Fruit fly (Drosophila melanogaster): ENCODE data around the gene EMC2A.

Gene EMC2A

dm6 chr3R:16986181-16987074 is 9.4 kb downstream of the EMC2A start (continued):
- TF ChIP-seq Meics (GFP tag; optimal IDR thresholded peaks at IDR 0.05) = peak; percentile 95
- TF ChIP-seq rib (GFP tag; IDR thresholded peaks at IDR 0.05) = peak; percentile 98
- TF ChIP-seq Ptx1 (GFP tag; IDR thresholded peaks at IDR 0.05) = peak; percentile 94
- TF ChIP-seq CG7271 (tag; optimal IDR thresholded peaks at IDR 0.05) = no peak
- TF ChIP-seq ttk (GFP tag; IDR thresholded peaks at IDR 0.05) = peak; percentile 90
- TF ChIP-seq nau (GFP tag; optimal IDR thresholded peaks at IDR 0.05) = peak; percentile 77
- peak; percentile 96 for TF ChIP-seq CG7372 (GFP tag; IDR thresholded peaks at IDR 0.05)
- TF ChIP-seq Bgb (GFP tag; IDR thresholded peaks at IDR 0.05; ENCODE audit: partially characterized antibody) = 0 out of 2 replicates have a peak, but pooled peaks have one; percentile 14
- TF ChIP-seq CG11398 (GFP tag; optimal IDR thresholded peaks at IDR 0.05) = peak; percentile 91
- peak; percentile 38 for TF ChIP-seq MESR4 (GFP tag; optimal IDR thresholded peaks at IDR 0.05)
- peak; percentile 62 to 75 for TF ChIP-seq bsh (GFP tag; optimal IDR thresholded peaks at IDR 0.05)
- TF ChIP-seq YL-1 (GFP tag; optimal IDR thresholded peaks at IDR 0.05) = peak; percentile 52
- peak; percentile 85 for TF ChIP-seq da (GFP tag; optimal IDR thresholded peaks at IDR 0.05)
- peak; percentile 92 for TF ChIP-seq CG15514 (GFP tag; optimal IDR thresholded peaks at IDR 0.05)
- peak; percentile 99 for TF ChIP-seq grau (tag; optimal IDR thresholded peaks at IDR 0.05)
- TF ChIP-seq CG12659 (GFP tag; optimal IDR thresholded peaks at IDR 0.05) = peak; percentile 94
- TF ChIP-seq CG14860 (GFP tag; IDR thresholded peaks at IDR 0.05; ENCODE audit: partially characterized antibody) = no peak
- peak; percentile 94 for TF ChIP-seq CG18619 (GFP tag; optimal IDR thresholded peaks at IDR 0.05)
- peak; percentile 94 for TF ChIP-seq shn (GFP tag; optimal IDR thresholded peaks at IDR 0.05)
- peak; percentile 68 for TF ChIP-seq croc (GFP tag; conservative IDR thresholded peaks at IDR 0.05)
- TF ChIP-seq hkb (optimal IDR thresholded peaks at IDR 0.05) = no peak
- peak; percentile 94 for TF ChIP-seq hkb (GFP tag; IDR thresholded peaks at IDR 0.05)
- TF ChIP-seq tna (GFP tag; IDR thresholded peaks at IDR 0.05; ENCODE audit: partially characterized antibody) = no peak
- TF ChIP-seq CG12104 (GFP tag; optimal IDR thresholded peaks at IDR 0.05) = peak; percentile 69
- TF ChIP-seq Fer1 (GFP tag; optimal IDR thresholded peaks at IDR 0.05) = peak; percentile 96
- TF ChIP-seq gsb (GFP tag; IDR thresholded peaks at IDR 0.05) = peak; percentile 95
- peak; percentile 96 for TF ChIP-seq seq (GFP tag; IDR thresholded peaks at IDR 0.05)
- TF ChIP-seq klu (GFP tag; IDR thresholded peaks at IDR 0.05) = peak; percentile 91
- TF ChIP-seq ase (GFP tag; IDR thresholded peaks at IDR 0.05) = peak; percentile 89; the same call in 2 of the 3 replicates
- TF ChIP-seq pita (GFP tag; optimal IDR thresholded peaks at IDR 0.05) = no peak
- TF ChIP-seq dpn (GFP tag; optimal IDR thresholded peaks at IDR 0.05) = peak; percentile 97
- peak; percentile 98 for TF ChIP-seq row (GFP tag; IDR thresholded peaks at IDR 0.05)
- TF ChIP-seq CG6272 (GFP tag; IDR thresholded peaks at IDR 0.05) = peak; percentile 91
- TF ChIP-seq sens (GFP tag) = peak; percentile 93
- peak; percentile 91 for TF ChIP-seq Oli (tag; optimal IDR thresholded peaks at IDR 0.05)
- TF ChIP-seq vnd (GFP tag; IDR thresholded peaks at IDR 0.05; ENCODE audit: partially characterized antibody) = peak; percentile 55; the same call in 2 of the 3 replicates
- peak; percentile 86 for TF ChIP-seq CG17568 (GFP tag; optimal IDR thresholded peaks at IDR 0.05)
- peak; percentile 34 for TF ChIP-seq CG8359 (GFP tag; optimal IDR thresholded peaks at IDR 0.05; ENCODE audit: borderline replicate concordance)
- TF ChIP-seq CG2889 (GFP tag; IDR thresholded peaks at IDR 0.05) = peak; percentile 97
- peak; percentile 95 for TF ChIP-seq CG13296 (GFP tag; optimal IDR thresholded peaks at IDR 0.05)
- TF ChIP-seq CG8281 (tag; optimal IDR thresholded peaks at IDR 0.05) = peak; percentile 92
- TF ChIP-seq CG11456 (GFP tag; IDR thresholded peaks at IDR 0.05) = peak; percentile 98
- TF ChIP-seq CG15073 (GFP tag; optimal IDR thresholded peaks at IDR 0.05) = peak; percentile 12
- peak; percentile 91 for TF ChIP-seq CG1603 (tag; optimal IDR thresholded peaks at IDR 0.05)
- peak; percentile 60 for TF ChIP-seq CG18262 (tag; optimal IDR thresholded peaks at IDR 0.05)
- TF ChIP-seq vfl (GFP tag; optimal IDR thresholded peaks at IDR 0.05) = peak; percentile 92
- TF ChIP-seq Bteb2 (GFP tag; optimal IDR thresholded peaks at IDR 0.05) = peak; percentile 95
- peak; percentile 88 for TF ChIP-seq CG6765 (GFP tag; optimal IDR thresholded peaks at IDR 0.05)
